Fruit fly (Drosophila melanogaster): ENCODE measurements around the gene pip.

pip gene

DNA sequence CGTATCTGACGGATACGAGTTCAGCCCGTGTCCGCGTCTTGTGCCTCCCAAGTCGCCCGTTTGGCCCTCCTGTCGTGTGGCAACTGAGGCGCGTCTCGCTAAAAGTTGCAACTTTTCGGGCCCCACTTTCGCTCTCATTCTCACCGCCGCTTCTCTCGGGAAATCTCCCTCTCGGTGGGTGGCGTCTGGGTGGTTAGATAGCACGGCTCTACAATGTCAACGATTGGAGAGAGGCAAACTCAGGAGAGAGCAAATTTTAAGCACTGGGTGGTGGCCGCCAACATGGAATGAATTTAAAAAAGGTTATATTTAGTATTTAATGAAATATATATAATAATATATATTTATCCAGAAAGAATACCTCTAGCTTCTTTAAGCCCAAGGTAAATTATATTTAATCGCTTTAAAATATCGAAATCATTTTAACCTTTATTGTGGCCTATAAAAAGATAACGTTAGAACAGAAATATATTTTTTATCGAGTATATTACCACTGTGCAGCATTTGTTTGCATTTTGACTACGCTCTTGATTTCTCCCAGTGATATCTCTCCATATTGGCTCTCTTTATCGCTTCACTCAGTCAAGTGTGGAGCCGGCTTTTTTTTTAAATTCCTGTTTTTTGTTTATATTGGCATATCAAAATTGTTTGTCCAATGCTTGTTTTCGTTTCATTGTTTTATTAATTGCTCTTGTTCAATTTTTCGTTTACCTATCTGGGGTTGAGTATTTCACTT lies 44.8 kb downstream of the pip start, which contains the start of gene Gbs-76A (continued):
- TF ChIP-seq ap (GFP tag; IDR thresholded peaks at IDR 0.05), result peak; percentile 49; the same call in 1 of the 2 replicates
- no peak for TF ChIP-seq CG9876 (GFP tag; optimal IDR thresholded peaks at IDR 0.05)
- no peak for TF ChIP-seq MTF-1 (GFP tag; optimal IDR thresholded peaks at IDR 0.05; ENCODE audit: borderline replicate concordance)
- no peak for TF ChIP-seq lov (optimal IDR thresholded peaks at IDR 0.05)
- 0 out of 3 replicates have a peak, but pooled peaks have one; percentile 27 for TF ChIP-seq lov (GFP tag; IDR thresholded peaks at IDR 0.05)
- TF ChIP-seq psq (GFP tag; optimal IDR thresholded peaks at IDR 0.05), result peak; percentile 10
- TF ChIP-seq CG17361 (GFP tag; IDR thresholded peaks at IDR 0.05), result peak; percentile 88
- peak in 1 of 2 experiments; percentile 81 for TF ChIP-seq eve (GFP tag; optimal IDR thresholded peaks at IDR 0.05)
- TF ChIP-seq twi (tag; optimal IDR thresholded peaks at IDR 0.05), result peak; percentile 67
- no peak for TF ChIP-seq CG7928 (GFP tag; optimal IDR thresholded peaks at IDR 0.05)
- TF ChIP-seq CG4424 (GFP tag; optimal IDR thresholded peaks at IDR 0.05), result peak; percentile 64
- TF ChIP-seq CG8281 (tag; optimal IDR thresholded peaks at IDR 0.05), result peak; percentile 73
- no peak for TF ChIP-seq disco-r (GFP tag; optimal IDR thresholded peaks at IDR 0.05)
- TF ChIP-seq en (GFP tag; optimal IDR thresholded peaks at IDR 0.05), result no peak
- peak; percentile 59; the same call in 1 of the 2 replicates for TF ChIP-seq esg (GFP tag; conservative IDR thresholded peaks at IDR 0.05)
- TF ChIP-seq mld (GFP tag; IDR thresholded peaks at IDR 0.05; ENCODE audit: partially characterized antibody), result no peak
- peak; percentile 91 for TF ChIP-seq lab (GFP tag; optimal IDR thresholded peaks at IDR 0.05)
- peak; percentile 32 for TF ChIP-seq tio (GFP tag; optimal IDR thresholded peaks at IDR 0.05)
- no peak for TF ChIP-seq CG18764 (GFP tag; optimal IDR thresholded peaks at IDR 0.05)
- peak; percentile 80; the same call in 1 of the 2 replicates for TF ChIP-seq slbo (GFP tag; IDR thresholded peaks at IDR 0.05)
- no peak for TF ChIP-seq CG7963 (GFP tag; IDR thresholded peaks at IDR 0.05; ENCODE audit: partially characterized antibody)
- peak; percentile 68 for TF ChIP-seq Atf6 (GFP tag; IDR thresholded peaks at IDR 0.05)
- TF ChIP-seq D19A (tag; optimal IDR thresholded peaks at IDR 0.05), result peak; percentile 79
- peak; percentile 21 to 91 for TF ChIP-seq Hr51 (GFP tag; optimal IDR thresholded peaks at IDR 0.05)
- TF ChIP-seq gce (GFP tag; IDR thresholded peaks at IDR 0.05), result peak; percentile 16; the same call in 1 of the 3 replicates
- TF ChIP-seq sima (GFP tag; optimal IDR thresholded peaks at IDR 0.05), result no peak
- TF ChIP-seq MESR4 (GFP tag; optimal IDR thresholded peaks at IDR 0.05), result no peak
- peak; percentile 28 for TF ChIP-seq pfk (GFP tag; optimal IDR thresholded peaks at IDR 0.05)
- TF ChIP-seq CG10321 (GFP tag; IDR thresholded peaks at IDR 0.05), result no peak
- TF ChIP-seq luna (GFP tag; optimal IDR thresholded peaks at IDR 0.05), result no peak
- TF ChIP-seq CG17612 (GFP tag; IDR thresholded peaks at IDR 0.05), result no peak
- TF ChIP-seq TFAM (GFP tag; optimal IDR thresholded peaks at IDR 0.05), result peak; percentile 11
- TF ChIP-seq stc (GFP tag; IDR thresholded peaks at IDR 0.05), result peak; percentile 79
- TF ChIP-seq H2.0 (GFP tag; IDR thresholded peaks at IDR 0.05), result peak; percentile 63
- peak; percentile 34 for TF ChIP-seq CG12104 (GFP tag; optimal IDR thresholded peaks at IDR 0.05)
- TF ChIP-seq sens-2 (GFP tag; IDR thresholded peaks at IDR 0.05), result no peak
- TF ChIP-seq Sox100B (GFP tag; optimal IDR thresholded peaks at IDR 0.05), result peak; percentile 85
- TF ChIP-seq CG33557 (GFP tag; optimal IDR thresholded peaks at IDR 0.05), result peak; percentile 60
- TF ChIP-seq Antp (GFP tag; optimal IDR thresholded peaks at IDR 0.05), result no peak
- TF ChIP-seq CG4617 (GFP tag; optimal IDR thresholded peaks at IDR 0.05; ENCODE audit: borderline replicate concordance), result peak; percentile 4
- peak; percentile 79 for TF ChIP-seq tgo (GFP tag; IDR thresholded peaks at IDR 0.05)
- no peak for TF ChIP-seq Dip3 (GFP tag; optimal IDR thresholded peaks at IDR 0.05)
- TF ChIP-seq CG6854 (GFP tag; optimal IDR thresholded peaks at IDR 0.05), result peak; percentile 78
- TF ChIP-seq dmrt99B (tag; optimal IDR thresholded peaks at IDR 0.05), result peak; percentile 90
- peak; percentile 14 for TF ChIP-seq CG7271 (tag; optimal IDR thresholded peaks at IDR 0.05)
- peak; percentile 78 for TF ChIP-seq CG10431 (GFP tag; optimal IDR thresholded peaks at IDR 0.05)
- peak; percentile 96 for TF ChIP-seq row (GFP tag; IDR thresholded peaks at IDR 0.05)
- TF ChIP-seq insv (GFP tag; optimal IDR thresholded peaks at IDR 0.05), result peak in 1 of 2 experiments; percentile 38
- peak; percentile 9; the same call in 1 of the 2 replicates for TF ChIP-seq ro (GFP tag; IDR thresholded peaks at IDR 0.05)
